Fruit fly (Drosophila melanogaster): Measurements from ENCODE around the gene CG11262.

- TF ChIP-seq CG11247 (GFP tag; IDR thresholded peaks at IDR 0.05): no peak
- no peak for TF ChIP-seq Asciz (GFP tag; optimal IDR thresholded peaks at IDR 0.05)
- peak; percentile 75 for TF ChIP-seq CG14860 (GFP tag; IDR thresholded peaks at IDR 0.05; ENCODE audit: partially characterized antibody)
Measured at dm6 chr3L:13044335-13044814, 49.4 kb downstream of the CG11262 start, which contains the start of gene Syx13.

All from whole organism, embryonic.